Worm (Caenorhabditis elegans) whole organism, late embryonic: ENCODE data around the gene str-262.

Experiments used
- C08G9.2 ChIP-seq: sonication (generic microtip); optimal IDR thresholded peaks from 2 replicates; lab custom pipeline; 2016; ENCODE audit warnings: mild to moderate bottlenecking, missing genetic modification characterization, moderate library complexity, missing compliant biosample characterization
- C38D4.7 ChIP-seq: fragments of 200-800 bp; sonication (Bioruptor generic); optimal IDR thresholded peaks from 2 replicates; lab custom pipeline; 2018; ENCODE audit warnings: mild to moderate bottlenecking, missing genetic modification characterization, moderate library complexity, missing compliant biosample characterization
- T23F11.4 ChIP-seq: fragments of 200-800 bp; sonication (Bioruptor generic); optimal IDR thresholded peaks from 2 replicates; lab custom pipeline; 2018; ENCODE audit warnings: mild to moderate bottlenecking, missing genetic modification characterization, missing compliant biosample characterization
- Y22D7AL.16 ChIP-seq: sonication (generic microtip); optimal IDR thresholded peaks from 2 replicates; lab custom pipeline; 2016; ENCODE audit warnings: missing genetic modification characterization, missing compliant biosample characterization
- ama-1 ChIP-seq: fragments of 150-350 bp; optimal IDR thresholded peaks from 2 replicates; lab custom pipeline; 2014
- ceh-14 ChIP-seq: sonication (generic microtip); optimal IDR thresholded peaks from 2 replicates; lab custom pipeline; 2016; ENCODE audit warnings: missing genotype, missing genetic modification characterization, missing compliant biosample characterization
- ceh-18 ChIP-seq: sonication (generic microtip); optimal IDR thresholded peaks from 2 replicates; lab custom pipeline; 2016; ENCODE audit warnings: missing genetic modification characterization, missing compliant biosample characterization
- ceh-2 ChIP-seq: sonication (generic microtip); optimal IDR thresholded peaks from 2 replicates; lab custom pipeline; 2016; ENCODE audit warnings: missing genotype, missing genetic modification characterization, missing compliant biosample characterization
- ceh-22 ChIP-seq: sonication (generic microtip); optimal IDR thresholded peaks from 2 replicates; lab custom pipeline; 2017; ENCODE audit warnings: missing biosample characterization, missing genetic modification characterization
- ceh-24 ChIP-seq: sonication (generic microtip); optimal IDR thresholded peaks from 2 replicates; lab custom pipeline; 2016; ENCODE audit warnings: mild to moderate bottlenecking, missing genetic modification characterization, missing compliant biosample characterization
- ceh-31 ChIP-seq: sonication (generic microtip); optimal IDR thresholded peaks from 2 replicates; lab custom pipeline; 2016; ENCODE audit warnings: missing genetic modification characterization, missing compliant biosample characterization
- ceh-34 ChIP-seq: sonication (generic microtip); optimal IDR thresholded peaks from 2 replicates; lab custom pipeline; 2016; ENCODE audit warnings: mild to moderate bottlenecking, missing genetic modification characterization, missing compliant biosample characterization
- ceh-45 ChIP-seq: fragments of 200-800 bp; sonication (Bioruptor generic); IDR thresholded peaks from 2 replicates; pipeline ENCODE4 v1.3.6; 2022; ENCODE audit warnings: missing genetic modification reagents, missing genetic modification characterization, missing compliant biosample characterization
- ceh-48 ChIP-seq: sonication (generic microtip); optimal IDR thresholded peaks from 2 replicates; lab custom pipeline; 2016; ENCODE audit warnings: missing genetic modification characterization, inconsistent platforms, missing compliant biosample characterization
- ceh-6 ChIP-seq: fragments of 200-800 bp; sonication (Bioruptor generic); optimal IDR thresholded peaks from 2 replicates; lab custom pipeline; 2018; ENCODE audit warnings: mild to moderate bottlenecking, missing genetic modification characterization, missing compliant biosample characterization
- ceh-9 ChIP-seq: sonication (generic microtip); optimal IDR thresholded peaks from 2 replicates; lab custom pipeline; 2016; ENCODE audit warnings: mild to moderate bottlenecking, missing genetic modification characterization, inconsistent platforms, missing compliant biosample characterization
- elt-2 ChIP-seq: sonication (generic microtip); optimal IDR thresholded peaks from 2 replicates; lab custom pipeline; 2016; ENCODE audit warnings: missing genetic modification reagents, missing genetic modification characterization, missing compliant biosample characterization
- elt-4 ChIP-seq: sonication (generic microtip); optimal IDR thresholded peaks from 2 replicates; lab custom pipeline; 2016; ENCODE audit warnings: missing genetic modification characterization, missing compliant biosample characterization
- ets-4 ChIP-seq: sonication (generic microtip); optimal IDR thresholded peaks from 2 replicates; lab custom pipeline; 2016; ENCODE audit warnings: missing genetic modification characterization, missing compliant biosample characterization
- eyg-1 ChIP-seq: sonication (generic microtip); optimal IDR thresholded peaks from 2 replicates; lab custom pipeline; 2016; ENCODE audit warnings: missing genotype, missing genetic modification characterization, missing compliant biosample characterization
- fkh-10 ChIP-seq: fragments of 150-350 bp; optimal IDR thresholded peaks from 2 replicates; lab custom pipeline; 2014; ENCODE audit warnings: missing biosample characterization, missing genetic modification reagents, missing genetic modification characterization
- fkh-6 ChIP-seq: sonication (generic microtip); optimal IDR thresholded peaks from 2 replicates; lab custom pipeline; 2016; ENCODE audit warnings: missing genetic modification characterization, missing compliant biosample characterization
- hlh-8 ChIP-seq: sonication (generic microtip); optimal IDR thresholded peaks from 2 replicates; lab custom pipeline; 2016; ENCODE audit warnings: missing genotype, missing genetic modification characterization, missing compliant biosample characterization
- lin-11 ChIP-seq: fragments of 200-800 bp; sonication (Bioruptor generic); optimal IDR thresholded peaks from 2 replicates; lab custom pipeline; 2018; ENCODE audit warnings: mild to moderate bottlenecking, missing genetic modification characterization, missing compliant biosample characterization
- madf-2 ChIP-seq: sonication (generic microtip); optimal IDR thresholded peaks from 2 replicates; lab custom pipeline; 2017; ENCODE audit warnings: missing genetic modification characterization, missing compliant biosample characterization
- nfya-1 ChIP-seq: sonication (generic microtip); optimal IDR thresholded peaks from 2 replicates; lab custom pipeline; 2017; ENCODE audit warnings: missing genetic modification characterization, mild to moderate bottlenecking, missing compliant biosample characterization, antibody characterized with exemption, moderate library complexity
- nhr-11 ChIP-seq: fragments of 150-350 bp; optimal IDR thresholded peaks from 2 replicates; lab custom pipeline; 2014; ENCODE audit warnings: missing biosample characterization, missing genetic modification characterization
- nhr-232 ChIP-seq: sonication (generic microtip); optimal IDR thresholded peaks from 2 replicates; lab custom pipeline; 2016; ENCODE audit warnings: missing genetic modification characterization, missing compliant biosample characterization
- npax-4 ChIP-seq: sonication (generic microtip); optimal IDR thresholded peaks from 2 replicates; lab custom pipeline; 2016; ENCODE audit warnings: missing genetic modification characterization, missing compliant biosample characterization
- pat-9 ChIP-seq: fragments of 200-800 bp; sonication (Bioruptor generic); optimal IDR thresholded peaks from 2 replicates; lab custom pipeline; 2018; ENCODE audit warnings: mild to moderate bottlenecking, missing genetic modification characterization, moderate library complexity, missing compliant biosample characterization
- pax-1 ChIP-seq: fragments of 150-350 bp; optimal IDR thresholded peaks from 2 replicates; lab custom pipeline; 2014; ENCODE audit warnings: missing biosample characterization, missing genetic modification characterization
- pha-2 ChIP-seq: sonication (generic microtip); optimal IDR thresholded peaks from 2 replicates; lab custom pipeline; 2017; ENCODE audit warnings: mild to moderate bottlenecking, missing genetic modification characterization, missing compliant biosample characterization
- ref-2 ChIP-seq: sonication (generic microtip); optimal IDR thresholded peaks from 2 replicates; lab custom pipeline; 2016; ENCODE audit warnings: missing genetic modification characterization, missing compliant biosample characterization
- sdc-2 ChIP-seq: sonication (generic microtip); optimal IDR thresholded peaks from 2 replicates; lab custom pipeline; 2016; ENCODE audit warnings: missing genotype, missing genetic modification characterization, missing compliant biosample characterization
- syd-9 ChIP-seq: sonication (generic microtip); optimal IDR thresholded peaks from 2 replicates; lab custom pipeline; 2016; ENCODE audit warnings: mild to moderate bottlenecking, missing genetic modification characterization, moderate library complexity, missing compliant biosample characterization
- ttx-3 ChIP-seq: sonication (generic microtip); optimal IDR thresholded peaks from 2 replicates; lab custom pipeline; 2016; ENCODE audit warnings: missing genetic modification reagents, missing genetic modification characterization, missing compliant biosample characterization
- unc-3 ChIP-seq, 2 experiments: fragments of 200-800 bp in 1 of 2; sonication (Bioruptor generic) in 1 of 2; sonication (generic microtip) in 1 of 2; conservative IDR thresholded peaks in 1 of 2; optimal IDR thresholded peaks in 1 of 2; 2 replicates each; pipeline versions ENCODE4 v1.3.6 to Lab custom; 2016 to 2022; ENCODE audit warnings: missing compliant biosample characterization in 2 of 2, missing genetic modification characterization in 2 of 2, missing genetic modification reagents in 1 of 2
- unc-42 ChIP-seq: sonication (generic microtip); optimal IDR thresholded peaks from 2 replicates; lab custom pipeline; 2016; ENCODE audit warnings: missing genotype, missing genetic modification characterization, missing compliant biosample characterization
- unc-55 ChIP-seq: sonication (generic microtip); optimal IDR thresholded peaks from 2 replicates; lab custom pipeline; 2017; ENCODE audit warnings: missing biosample characterization, missing genetic modification reagents, missing genetic modification characterization
- unc-86 ChIP-seq: sonication (generic microtip); optimal IDR thresholded peaks from 2 replicates; lab custom pipeline; 2016; ENCODE audit warnings: missing genetic modification characterization, missing compliant biosample characterization
- zip-5 ChIP-seq: sonication (generic microtip); optimal IDR thresholded peaks from 2 replicates; lab custom pipeline; 2016; ENCODE audit warnings: missing genetic modification characterization, missing compliant biosample characterization
- ztf-16 ChIP-seq: sonication (generic microtip); optimal IDR thresholded peaks from 2 replicates; lab custom pipeline; 2017; ENCODE audit warnings: missing genetic modification characterization, missing compliant biosample characterization

str-262 gene

ce11 chrV:797241-797640, 44.7 kb upstream of the str-262 start:
- TF ChIP-seq ceh-34 (tag; lab: Kevin White, UChicago) (no peak), pat-9 (no peak), ceh-9 (no peak), elt-2 (tag; lab: Kevin White, UChicago) (no peak), ceh-14 (tag; lab: Kevin White, UChicago) (no peak), ets-4 (tag; lab: Kevin White, UChicago) (no peak), ceh-18 (tag; lab: Kevin White, UChicago) (no peak), sdc-2 (no peak), ttx-3 (tag; lab: Kevin White, UChicago) (no peak), unc-55 (GFP tag; lab: Kevin White, UChicago) (no peak), pax-1 (tag; lab: Kevin White, UChicago) (no peak), lin-11 (tag; lab: Kevin White, UChicago) (no peak), ceh-22 (no peak), fkh-10 (GFP tag; lab: Kevin White, UChicago) (no peak), ceh-48 (no peak), ref-2 (tag; lab: Kevin White, UChicago) (no peak), ceh-2 (tag; lab: Kevin White, UChicago) (no peak), ztf-16 (tag; lab: Kevin White, UChicago) (no peak)

- no peak for TF ChIP-seq fkh-6 (tag; lab: Kevin White, UChicago)
- no peak for TF ChIP-seq nfya-1 (tag; lab: Kevin White, UChicago)
- no peak for TF ChIP-seq ama-1 (lab: Kevin White, UChicago)
- TF ChIP-seq ceh-6 (GFP tag; lab: Kevin White, UChicago), result no peak
- no peak for TF ChIP-seq ceh-24 (tag; lab: Kevin White, UChicago)
- TF ChIP-seq nhr-11 (tag; lab: Kevin White, UChicago), result no peak
- TF ChIP-seq ref-2 (tag; lab: Kevin White, UChicago), result no peak
- TF ChIP-seq ceh-18 (tag; lab: Kevin White, UChicago), result no peak
- no peak for TF ChIP-seq pha-2 (tag; lab: Kevin White, UChicago)
- TF ChIP-seq ceh-45 (GFP tag; lab: Robert Waterston, UW), result no peak
These were observed 41.5 kb upstream of the str-262 start for ce11 chrV:794092-794491.

ce11 chrV:782432-782831, 29.9 kb upstream of the str-262 start, which contains the start of gene srab-16:
TSS of gene srab-16 (plus strand) at chrV:782732.
- TF ChIP-seq eyg-1 (tag; lab: Kevin White, UChicago), result no peak
- TF ChIP-seq ceh-31 (tag; lab: Kevin White, UChicago), result no peak
- no peak for TF ChIP-seq T23F11.4 (GFP tag; lab: Kevin White, UChicago)
- TF ChIP-seq syd-9, result no peak
- no peak for TF ChIP-seq npax-4 (tag; lab: Kevin White, UChicago)
- TF ChIP-seq unc-3 (GFP tag; conservative IDR thresholded peaks at IDR 0.05; lab: Robert Waterston, UW), result no peak
- TF ChIP-seq unc-3 (tag; optimal IDR thresholded peaks at IDR 0.05; lab: Kevin White, UChicago), result no peak
- TF ChIP-seq hlh-8 (tag; lab: Kevin White, UChicago), result no peak

- no peak for TF ChIP-seq ceh-22
- TF ChIP-seq unc-42 (tag; lab: Kevin White, UChicago), result no peak
- TF ChIP-seq nhr-232, result no peak
- no peak for TF ChIP-seq ets-4 (tag; lab: Kevin White, UChicago)
- TF ChIP-seq pha-2 (tag; lab: Kevin White, UChicago), result no peak
- no peak for TF ChIP-seq C08G9.2 (tag; lab: Kevin White, UChicago)
- TF ChIP-seq ceh-9, result no peak
- no peak for TF ChIP-seq elt-4 (tag; lab: Kevin White, UChicago)
- TF ChIP-seq ceh-45 (GFP tag; lab: Robert Waterston, UW), result no peak
- no peak for TF ChIP-seq ceh-48
- TF ChIP-seq C38D4.7, result no peak
- no peak for TF ChIP-seq zip-5 (tag; lab: Kevin White, UChicago)
- no peak for TF ChIP-seq ceh-6 (GFP tag; lab: Kevin White, UChicago)
- TF ChIP-seq madf-2 (tag; lab: Kevin White, UChicago), result no peak
- TF ChIP-seq Y22D7AL.16, result no peak
- TF ChIP-seq unc-86 (tag; lab: Kevin White, UChicago), result no peak
- no peak for TF ChIP-seq fkh-6 (tag; lab: Kevin White, UChicago)
- TF ChIP-seq, all 69 proteins: peak for 0
These were observed 27.4 kb upstream of the str-262 start, which contains the start of gene srbc-60 for ce11 chrV:779999-780398. TSS of gene srbc-60 (plus strand) at chrV:780299.
